Worm (Caenorhabditis elegans): ENCODE data around the gene tag-196.
"Not testable (repeated sequence)": the region's sequence is repeated elsewhere in the genome, so short reads cannot be mapped to it uniquely, and the experiment has no call there.

DNA sequence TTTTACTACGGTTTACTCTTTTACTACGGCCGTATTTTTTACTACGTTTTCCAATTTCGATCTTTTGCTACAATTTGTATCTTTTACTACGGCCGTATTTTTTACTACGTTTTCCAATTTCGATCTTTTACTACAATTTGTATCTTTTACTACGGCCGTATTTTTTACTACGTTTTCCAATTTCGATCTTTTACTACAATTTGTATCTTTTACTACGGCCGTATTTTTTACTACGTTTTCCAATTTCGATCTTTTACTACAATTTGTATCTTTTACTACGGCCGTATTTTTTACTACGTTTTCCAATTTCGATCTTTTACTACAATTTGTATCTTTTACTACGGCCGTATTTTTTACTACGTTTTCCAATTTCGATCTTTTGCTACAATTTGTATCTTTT lies 20.0 kb upstream of the tag-196 start, which contains the start of gene F25G6.1:
- TF ChIP-seq tab-1, ztf-29, T22C8.4, flt-1 (GFP tag; IDR thresholded peaks at IDR 0.05): not testable (repeated sequence)

Data from whole organism, midembryonic.